Worm (Caenorhabditis elegans) whole organism, L4 larva: ENCODE data around the gene srt-69.

Experiments used
- R02D3.7 ChIP-seq: fragments of 150-350 bp; sonication (generic microtip); optimal IDR thresholded peaks from 3 replicates; lab custom pipeline; 2014; ENCODE audit warnings: missing biosample characterization, missing genetic modification characterization
- T26A8.4 ChIP-seq: fragments of 200-800 bp; sonication (Bioruptor generic); IDR thresholded peaks from 2 replicates; pipeline ENCODE4 v1.3.6; 2022; ENCODE audit warnings: missing genetic modification characterization, missing compliant biosample characterization
- ama-1 ChIP-seq: fragments of 150-350 bp; optimal IDR thresholded peaks from 2 replicates; lab custom pipeline; 2014; ENCODE audit warnings: inconsistent platforms, mixed read lengths
- cey-2 ChIP-seq: sonication (generic microtip); optimal IDR thresholded peaks from 3 replicates; lab custom pipeline; 2017; ENCODE audit warnings: missing genetic modification characterization, mild to moderate bottlenecking, missing compliant biosample characterization, antibody characterized with exemption, borderline replicate concordance; ENCODE audit not compliant: insufficient read depth
- egl-27 ChIP-seq: sonication (generic microtip); optimal IDR thresholded peaks from 3 replicates; lab custom pipeline; 2017; ENCODE audit warnings: missing biosample characterization, missing genetic modification reagents, missing genetic modification characterization
- fkh-10 ChIP-seq: fragments of 150-350 bp; optimal IDR thresholded peaks from 2 replicates; lab custom pipeline; 2014; ENCODE audit warnings: missing biosample characterization, missing genetic modification reagents, missing genetic modification characterization
- fos-1 ChIP-seq: fragments of 150-350 bp; optimal IDR thresholded peaks from 2 replicates; lab custom pipeline; 2014; ENCODE audit warnings: missing biosample characterization, missing genetic modification characterization
- lim-7 ChIP-seq: fragments of 200-800 bp; sonication (Bioruptor generic); IDR thresholded peaks from 2 replicates; pipeline ENCODE4 v1.3.6; 2022; ENCODE audit warnings: missing genetic modification characterization, missing compliant biosample characterization
- mep-1 ChIP-seq: fragments of 150-350 bp; sonication (generic microtip); optimal IDR thresholded peaks from 3 replicates; lab custom pipeline; 2014; ENCODE audit warnings: missing biosample characterization, missing genetic modification characterization
- nhr-28 ChIP-seq: fragments of 150-350 bp; optimal IDR thresholded peaks from 2 replicates; lab custom pipeline; 2014; ENCODE audit warnings: missing biosample characterization, missing genetic modification characterization
- nhr-42 ChIP-seq: fragments of 200-800 bp; sonication (Bioruptor generic); IDR thresholded peaks from 2 replicates; pipeline ENCODE4 v1.3.6; 2022; ENCODE audit warnings: missing genetic modification characterization, missing compliant biosample characterization
- unc-62 ChIP-seq, 3 experiments: fragments of 150-350 bp in 1 of 3; sonication (generic microtip); optimal IDR thresholded peaks in 2 of 3; peaks in 1 of 3; 1 replicate in 1 of 3; 2 replicates in 2 of 3; lab custom pipeline; 2014 to 2017; ENCODE audit warnings: missing biosample characterization in 3 of 3, missing genetic modification characterization in 3 of 3, missing genetic modification reagents in 3 of 3, missing genotype in 1 of 3
- ztf-11 ChIP-seq: fragments of 150-350 bp; optimal IDR thresholded peaks from 2 replicates; lab custom pipeline; 2014; ENCODE audit warnings: missing biosample characterization, missing genetic modification characterization

ce11 chrV:5259448-5259847, 6.0 kb downstream of the srt-69 start, which contains the start of gene srt-70:
- TF ChIP-seq ztf-11 (tag; lab: Kevin White, UChicago) (no peak), fkh-10 (GFP tag; lab: Kevin White, UChicago) (no peak), cey-2 (tag; lab: Kevin White, UChicago) (no peak), ama-1 (no peak), fos-1 (tag; lab: Kevin White, UChicago) (no peak), nhr-42 (GFP tag; lab: Robert Waterston, UW) (no peak), egl-27 (tag; lab: Kevin White, UChicago) (no peak), nhr-28 (tag; lab: Kevin White, UChicago) (no peak), mep-1 (tag; lab: Kevin White, UChicago) (no peak), unc-62 (GFP tag; optimal IDR thresholded peaks at IDR 0.05 in 1 of 2; lab: Kevin White, UChicago) (no peak), unc-62 (tag; optimal IDR thresholded peaks at IDR 0.05; lab: Kevin White, UChicago) (no peak), R02D3.7 (tag; lab: Kevin White, UChicago) (no peak), T26A8.4 (GFP tag; lab: Robert Waterston, UW) (no peak), lim-7 (GFP tag; lab: Robert Waterston, UW) (no peak)
